Worm (Caenorhabditis elegans): ENCODE measurements around the gene R13H7.2.

R13H7.2 gene

ce11 chrIV:6803805-6804344 lies 55.3 kb downstream of the R13H7.2 start (continued):
- TF ChIP-seq lin-14 (GFP tag; optimal IDR thresholded peaks at IDR 0.05) (peak; percentile 71), aly-2 (tag; optimal IDR thresholded peaks at IDR 0.05) (no peak), F16B12.6 (tag; optimal IDR thresholded peaks at IDR 0.05) (no peak), lin-39 (tag; optimal IDR thresholded peaks at IDR 0.05) (peak; percentile 62), unc-86 (tag; optimal IDR thresholded peaks at IDR 0.05) (no peak), nhr-84 (tag; optimal IDR thresholded peaks at IDR 0.05) (no peak), mab-9 (GFP tag; IDR thresholded peaks at IDR 0.05) (no peak)

DNA sequence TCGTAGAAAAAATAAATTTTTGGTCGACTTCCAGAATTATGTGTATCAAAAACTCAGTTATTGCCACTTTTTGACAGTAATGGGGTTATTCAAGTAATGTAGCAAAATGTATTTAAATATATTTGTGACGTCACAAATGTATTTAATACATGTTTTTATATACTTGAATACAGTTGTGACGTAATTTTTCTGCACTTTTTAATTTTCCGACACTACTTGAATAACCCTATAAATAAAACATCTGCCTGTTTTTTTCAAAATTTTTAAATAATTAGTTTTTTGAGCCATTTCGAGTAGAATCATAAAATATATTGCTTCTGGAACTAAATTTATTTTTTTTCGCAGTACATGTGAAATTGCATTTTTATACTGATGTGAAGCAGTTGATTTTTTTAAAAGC lies 55.9 kb downstream of the R13H7.2 start:
- TF ChIP-seq nhr-90 (tag; optimal IDR thresholded peaks at IDR 0.05; ENCODE audit: poor library complexity) (no peak), dpl-1 (GFP tag; optimal IDR thresholded peaks at IDR 0.05) (no peak), irx-1 (tag; optimal IDR thresholded peaks at IDR 0.05) (no peak), lin-15B (tag; optimal IDR thresholded peaks at IDR 0.05) (no peak), fkh-10 (GFP tag; optimal IDR thresholded peaks at IDR 0.05) (no peak), efl-3 (GFP tag; optimal IDR thresholded peaks at IDR 0.05) (no peak), ets-5 (GFP tag; IDR thresholded peaks at IDR 0.05) (no peak), snu-23 (GFP tag; optimal IDR thresholded peaks at IDR 0.05) (no peak), tlp-1 (tag; optimal IDR thresholded peaks at IDR 0.05) (no peak), nhr-76 (tag; optimal IDR thresholded peaks at IDR 0.05) (no peak), nhr-71 (tag; optimal IDR thresholded peaks at IDR 0.05) (no peak), unc-62 (GFP tag; optimal IDR thresholded peaks at IDR 0.05) (no peak), pag-3 (tag; optimal IDR thresholded peaks at IDR 0.05; ENCODE audit: borderline replicate concordance, insufficient read depth) (no peak), nhr-12 (tag; optimal IDR thresholded peaks at IDR 0.05) (no peak), ceh-63 (GFP tag; optimal IDR thresholded peaks at IDR 0.05) (no peak), efl-1 (optimal IDR thresholded peaks at IDR 0.05) (no peak), efl-1 (GFP tag; optimal IDR thresholded peaks at IDR 0.05 in 1 of 2) (no peak), lin-13 (GFP tag; optimal IDR thresholded peaks at IDR 0.05) (no peak), dsc-1 (tag; optimal IDR thresholded peaks at IDR 0.05) (no peak), ceh-88 (GFP tag; IDR thresholded peaks at IDR 0.05) (no peak), tbx-2 (tag; optimal IDR thresholded peaks at IDR 0.05) (no peak)

- no peak for TF ChIP-seq C34B4.2 (tag; optimal IDR thresholded peaks at IDR 0.05)
- TF ChIP-seq lir-3 (tag; optimal IDR thresholded peaks at IDR 0.05; ENCODE audit: poor library complexity): no peak
- no peak for TF ChIP-seq unc-86 (tag; optimal IDR thresholded peaks at IDR 0.05)
- TF ChIP-seq aly-2 (tag; optimal IDR thresholded peaks at IDR 0.05): no peak
- TF ChIP-seq pqm-1 (tag; optimal IDR thresholded peaks at IDR 0.05): peak; percentile 5
- no peak for TF ChIP-seq dsc-1 (tag; optimal IDR thresholded peaks at IDR 0.05)
- peak in 1 of 2 experiments; percentile 23 for TF ChIP-seq lin-35 (GFP tag; optimal IDR thresholded peaks at IDR 0.05)
- TF ChIP-seq ceh-88 (GFP tag; IDR thresholded peaks at IDR 0.05): no peak
- TF ChIP-seq C04F5.9 (tag; optimal IDR thresholded peaks at IDR 0.05): no peak
- peak; percentile 55 for TF ChIP-seq elt-2 (tag; optimal IDR thresholded peaks at IDR 0.05)
- TF ChIP-seq hpl-2 (GFP tag; optimal IDR thresholded peaks at IDR 0.05): no peak
- no peak for TF ChIP-seq pax-3 (tag; optimal IDR thresholded peaks at IDR 0.05)
- no peak for TF ChIP-seq sptf-1 (tag; optimal IDR thresholded peaks at IDR 0.05)
- no peak for TF ChIP-seq jun-1 (tag; optimal IDR thresholded peaks at IDR 0.05)
- no peak for TF ChIP-seq efl-1 (optimal IDR thresholded peaks at IDR 0.05)
- TF ChIP-seq efl-1 (GFP tag; optimal IDR thresholded peaks at IDR 0.05 in 1 of 2): no peak
- TF ChIP-seq fkh-10 (GFP tag; optimal IDR thresholded peaks at IDR 0.05): no peak
- no peak for TF ChIP-seq ces-1 (GFP tag; optimal IDR thresholded peaks at IDR 0.05)
- TF ChIP-seq nhr-12 (tag; optimal IDR thresholded peaks at IDR 0.05): no peak
- TF ChIP-seq isw-1 (GFP tag; IDR thresholded peaks at IDR 0.05): no peak
- TF ChIP-seq hlh-17 (GFP tag; optimal IDR thresholded peaks at IDR 0.05; ENCODE audit: borderline replicate concordance): no peak
- no peak for TF ChIP-seq unc-98 (GFP tag; IDR thresholded peaks at IDR 0.05)
Measured at ce11 chrIV:6802132-6802531, 57.0 kb downstream of the R13H7.2 start, which contains the start of the genes cest-4 and C17H12.11. TSS of gene cest-4 (minus strand) at chrIV:6802337. TSS of gene C17H12.11 (plus strand) at chrIV:6802387.

Measured in whole organism, L1 larva.